Fruit fly (Drosophila melanogaster): ENCODE measurements around the gene LManVI.

Gene LManVI

dm6 chr2L:8732702-8733101, 48.4 kb downstream of the LManVI start (continued):
- TF ChIP-seq HmgD (GFP tag; optimal IDR thresholded peaks at IDR 0.05) = no peak
- no peak for TF ChIP-seq tll (GFP tag; optimal IDR thresholded peaks at IDR 0.05)
- no peak for TF ChIP-seq CG3407 (GFP tag; optimal IDR thresholded peaks at IDR 0.05)
- TF ChIP-seq fd96Cb (tag; optimal IDR thresholded peaks at IDR 0.05) = peak; percentile 15
- no peak for TF ChIP-seq CG17829 (tag; optimal IDR thresholded peaks at IDR 0.05)
- TF ChIP-seq CG1024 (GFP tag; IDR thresholded peaks at IDR 0.05) = 0 out of 2 replicates have a peak, but pooled peaks have one; percentile 21
- no peak for TF ChIP-seq Dad (GFP tag; optimal IDR thresholded peaks at IDR 0.05)
- no peak for TF ChIP-seq scrt (GFP tag; optimal IDR thresholded peaks at IDR 0.05)
- TF ChIP-seq lbe (GFP tag; optimal IDR thresholded peaks at IDR 0.05) = no peak
- TF ChIP-seq NK7.1 (GFP tag; optimal IDR thresholded peaks at IDR 0.05) = no peak
- TF ChIP-seq CG1832 (GFP tag; optimal IDR thresholded peaks at IDR 0.05) = no peak
- no peak for TF ChIP-seq Pdp1 (GFP tag; optimal IDR thresholded peaks at IDR 0.05)
- TF ChIP-seq pb (GFP tag; optimal IDR thresholded peaks at IDR 0.05) = no peak
- TF ChIP-seq CG15601 (tag; optimal IDR thresholded peaks at IDR 0.05) = no peak
- no peak for TF ChIP-seq CG11723 (GFP tag; optimal IDR thresholded peaks at IDR 0.05)
- TF ChIP-seq CG4424 (GFP tag; optimal IDR thresholded peaks at IDR 0.05) = no peak
- no peak for TF ChIP-seq CG3065 (GFP tag; optimal IDR thresholded peaks at IDR 0.05)
- no peak for TF ChIP-seq CG15514 (GFP tag; optimal IDR thresholded peaks at IDR 0.05)
- TF ChIP-seq en (GFP tag; optimal IDR thresholded peaks at IDR 0.05) = no peak
- no peak for TF ChIP-seq NC2β (GFP tag; optimal IDR thresholded peaks at IDR 0.05)
- peak; percentile 5 for TF ChIP-seq CG2712 (tag; optimal IDR thresholded peaks at IDR 0.05)
- no peak for TF ChIP-seq Dip3 (GFP tag; optimal IDR thresholded peaks at IDR 0.05)
- TF ChIP-seq CG4820 (GFP tag; optimal IDR thresholded peaks at IDR 0.05) = no peak
- peak; percentile 3 for TF ChIP-seq CG2120 (GFP tag; optimal IDR thresholded peaks at IDR 0.05)
- peak; percentile 30; the same call in 1 of the 3 replicates for TF ChIP-seq sr (GFP tag; IDR thresholded peaks at IDR 0.05)
- TF ChIP-seq CG1602 (GFP tag; optimal IDR thresholded peaks at IDR 0.05) = no peak
- TF ChIP-seq p53 (GFP tag; optimal IDR thresholded peaks at IDR 0.05) = no peak
- TF ChIP-seq sc (optimal IDR thresholded peaks at IDR 0.05) = no peak
- no peak for TF ChIP-seq sc (GFP tag; optimal IDR thresholded peaks at IDR 0.05)
- no peak for TF ChIP-seq Fer3 (tag; optimal IDR thresholded peaks at IDR 0.05)
- no peak for TF ChIP-seq emc (GFP tag; optimal IDR thresholded peaks at IDR 0.05)
- TF ChIP-seq amos (GFP tag; IDR thresholded peaks at IDR 0.05; ENCODE audit: partially characterized antibody) = no peak
- no peak for TF ChIP-seq Atf3 (GFP tag; optimal IDR thresholded peaks at IDR 0.05)
- TF ChIP-seq Dref (GFP tag; IDR thresholded peaks at IDR 0.05) = no peak
- TF ChIP-seq hth (optimal IDR thresholded peaks at IDR 0.05) = no peak
- no peak for TF ChIP-seq al (GFP tag; IDR thresholded peaks at IDR 0.05)
- TF ChIP-seq CG17328 (GFP tag; IDR thresholded peaks at IDR 0.05) = no peak
- no peak for TF ChIP-seq stwl (tag; optimal IDR thresholded peaks at IDR 0.05)
- TF ChIP-seq Trl (optimal IDR thresholded peaks at IDR 0.05) = no peak
- no peak for TF ChIP-seq Trl (GFP tag; optimal IDR thresholded peaks at IDR 0.05)
- TF ChIP-seq zen2 (GFP tag; IDR thresholded peaks at IDR 0.05; ENCODE audit: partially characterized antibody) = no peak
- peak; percentile 10 for TF ChIP-seq CG10979 (tag; optimal IDR thresholded peaks at IDR 0.05)
- TF ChIP-seq NFAT (GFP tag; IDR thresholded peaks at IDR 0.05) = no peak
- TF ChIP-seq CG9609 (GFP tag; optimal IDR thresholded peaks at IDR 0.05) = no peak
- TF ChIP-seq Neu2 (GFP tag; optimal IDR thresholded peaks at IDR 0.05; ENCODE audit: borderline replicate concordance) = no peak
- TF ChIP-seq Ets97D (GFP tag; optimal IDR thresholded peaks at IDR 0.05) = no peak
- no peak for TF ChIP-seq CG3838 (GFP tag; optimal IDR thresholded peaks at IDR 0.05)
- no peak for TF ChIP-seq ftz-f1 (GFP tag; optimal IDR thresholded peaks at IDR 0.05)
- no peak for TF ChIP-seq CG1233 (GFP tag; optimal IDR thresholded peaks at IDR 0.05)
- TF ChIP-seq Mes4 (GFP tag; optimal IDR thresholded peaks at IDR 0.05) = no peak
- no peak for TF ChIP-seq CG14965 (GFP tag; optimal IDR thresholded peaks at IDR 0.05; ENCODE audit: borderline replicate concordance)
- no peak for TF ChIP-seq CG4707 (GFP tag; optimal IDR thresholded peaks at IDR 0.05)
- TF ChIP-seq CG31441 (GFP tag; IDR thresholded peaks at IDR 0.05) = no peak

Measured in whole organism, embryonic.